Worm (Caenorhabditis elegans) whole organism, midembryonic: ENCODE measurements around the gene T13C2.3.

Experiments used
- T22C8.4 ChIP-seq: fragments of 200-800 bp; sonication (Bioruptor generic); IDR thresholded peaks from 2 replicates; pipeline ENCODE4 v1.3.6; 2022; ENCODE audit warnings: missing genetic modification characterization, missing compliant biosample characterization
- cog-1 ChIP-seq: sonication (generic microtip); optimal IDR thresholded peaks from 2 replicates; lab custom pipeline; 2016; ENCODE audit warnings: missing genetic modification characterization, missing compliant biosample characterization
- flt-1 ChIP-seq: fragments of 200-800 bp; sonication (Bioruptor generic); IDR thresholded peaks from 2 replicates; pipeline ENCODE4 v1.3.6; 2022; ENCODE audit warnings: missing genetic modification characterization, missing compliant biosample characterization
- klf-2 ChIP-seq: fragments of 200-800 bp; sonication (Bioruptor generic); conservative IDR thresholded peaks from 2 replicates; pipeline ENCODE4 v1.3.6; 2022; ENCODE audit warnings: missing genetic modification reagents, missing genetic modification characterization, missing compliant biosample characterization
- med-1 ChIP-seq: sonication (generic microtip); optimal IDR thresholded peaks from 2 replicates; lab custom pipeline; 2017; ENCODE audit warnings: missing genetic modification characterization, mild to moderate bottlenecking, missing compliant biosample characterization, antibody characterized with exemption, missing genetic modification reagents; ENCODE audit not compliant: insufficient read depth
- ref-1 ChIP-seq: fragments of 200-800 bp; sonication (Bioruptor generic); conservative IDR thresholded peaks from 2 replicates; pipeline ENCODE4 v1.3.6; 2022; ENCODE audit warnings: missing genetic modification reagents, missing genetic modification characterization, missing compliant biosample characterization
- ztf-23 ChIP-seq: fragments of 200-800 bp; sonication (Bioruptor generic); IDR thresholded peaks from 2 replicates; pipeline ENCODE4 v1.3.6; 2022; ENCODE audit warnings: missing genetic modification reagents, missing genetic modification characterization, missing compliant biosample characterization
- ztf-29 ChIP-seq: fragments of 200-800 bp; sonication (Bioruptor generic); IDR thresholded peaks from 2 replicates; pipeline ENCODE4 v1.3.6; 2022; ENCODE audit warnings: missing genetic modification reagents, missing genetic modification characterization, missing compliant biosample characterization

- TF ChIP-seq ref-1 (GFP tag; lab: Robert Waterston, UW), result no peak
- no peak for TF ChIP-seq klf-2 (GFP tag; lab: Robert Waterston, UW)
- no peak for TF ChIP-seq T22C8.4 (GFP tag; lab: Robert Waterston, UW)
- TF ChIP-seq flt-1 (GFP tag; lab: Robert Waterston, UW), result no peak
- no peak for TF ChIP-seq ztf-29
- no peak for TF ChIP-seq cog-1 (tag; lab: Kevin White, UChicago)
- no peak for TF ChIP-seq med-1 (GFP tag; lab: Kevin White, UChicago)
- TF ChIP-seq ztf-23, result no peak
Observed at ce11 chrII:6781231-6781630, 7.8 kb upstream of the T13C2.3 start.
